Fruit fly (Drosophila melanogaster) whole organism: ENCODE results near the gene unc-119.

Experiments
- CG8478 ChIP-seq: fragments of >200 bp; optimal IDR thresholded peaks from 2 replicates; lab custom pipeline; 2018; ENCODE audit warnings: inconsistent platforms
- Dll ChIP-seq: fragments of >200 bp; optimal IDR thresholded peaks from 2 replicates; lab custom pipeline; 2017
- EcR ChIP-seq, 2 experiments: fragments of >200 bp; optimal IDR thresholded peaks; 2 replicates each; lab custom pipeline; 2017; ENCODE audit warnings: missing biosample characterization in 2 of 2, missing genetic modification characterization in 2 of 2, missing genetic modification reagents in 2 of 2
- pan ChIP-seq: fragments of >200 bp; optimal IDR thresholded peaks from 2 replicates; lab custom pipeline; 2017
- psq ChIP-seq: fragments of >200 bp; optimal IDR thresholded peaks from 2 replicates; lab custom pipeline; 2017
- usp ChIP-seq: fragments of >200 bp; optimal IDR thresholded peaks from 2 replicates; lab custom pipeline; 2017; ENCODE audit warnings: missing biosample characterization, missing genetic modification characterization, mixed read lengths

unc-119 gene

DNA sequence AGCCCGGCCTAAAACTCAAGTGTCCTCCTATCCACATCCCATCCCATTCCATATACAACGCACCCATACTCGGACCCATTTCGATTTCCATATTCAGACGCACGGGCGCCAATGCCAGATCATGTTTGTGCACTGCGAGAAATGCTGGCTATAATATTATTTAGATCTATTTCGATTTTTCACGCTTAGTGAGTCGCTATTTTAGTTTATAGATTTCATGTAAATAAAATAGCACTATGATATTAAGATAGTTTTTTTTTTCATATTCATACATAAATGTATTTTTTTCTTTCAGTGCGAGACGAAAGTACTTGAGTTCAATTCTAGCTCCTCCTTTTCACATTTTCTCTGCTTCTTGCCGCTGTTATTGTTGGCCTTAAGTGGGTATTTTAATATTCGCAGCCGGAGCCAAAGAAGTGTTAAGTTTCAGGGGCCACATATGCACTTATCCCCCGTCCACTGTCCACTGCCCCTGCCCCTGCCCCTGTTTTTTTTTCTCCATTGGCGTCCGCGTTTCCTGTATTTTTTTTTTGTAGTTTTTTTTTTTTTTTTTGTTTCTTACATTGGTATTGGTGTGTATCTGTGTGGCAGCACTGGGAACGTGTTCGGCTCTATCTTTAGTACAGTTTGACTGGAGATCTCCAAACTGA, 877 bp upstream of the unc-119 start:
- TF ChIP-seq psq (lab: Kevin White, UChicago) (no peak), usp (GFP tag; lab: Kevin White, UChicago) (no peak), Dll (lab: Kevin White, UChicago) (no peak), CG8478 (lab: Kevin White, UChicago) (no peak), EcR (GFP tag; optimal IDR thresholded peaks at IDR 0.05; lab: Kevin White, UChicago) (no peak), pan (lab: Kevin White, UChicago) (no peak)

DNA sequence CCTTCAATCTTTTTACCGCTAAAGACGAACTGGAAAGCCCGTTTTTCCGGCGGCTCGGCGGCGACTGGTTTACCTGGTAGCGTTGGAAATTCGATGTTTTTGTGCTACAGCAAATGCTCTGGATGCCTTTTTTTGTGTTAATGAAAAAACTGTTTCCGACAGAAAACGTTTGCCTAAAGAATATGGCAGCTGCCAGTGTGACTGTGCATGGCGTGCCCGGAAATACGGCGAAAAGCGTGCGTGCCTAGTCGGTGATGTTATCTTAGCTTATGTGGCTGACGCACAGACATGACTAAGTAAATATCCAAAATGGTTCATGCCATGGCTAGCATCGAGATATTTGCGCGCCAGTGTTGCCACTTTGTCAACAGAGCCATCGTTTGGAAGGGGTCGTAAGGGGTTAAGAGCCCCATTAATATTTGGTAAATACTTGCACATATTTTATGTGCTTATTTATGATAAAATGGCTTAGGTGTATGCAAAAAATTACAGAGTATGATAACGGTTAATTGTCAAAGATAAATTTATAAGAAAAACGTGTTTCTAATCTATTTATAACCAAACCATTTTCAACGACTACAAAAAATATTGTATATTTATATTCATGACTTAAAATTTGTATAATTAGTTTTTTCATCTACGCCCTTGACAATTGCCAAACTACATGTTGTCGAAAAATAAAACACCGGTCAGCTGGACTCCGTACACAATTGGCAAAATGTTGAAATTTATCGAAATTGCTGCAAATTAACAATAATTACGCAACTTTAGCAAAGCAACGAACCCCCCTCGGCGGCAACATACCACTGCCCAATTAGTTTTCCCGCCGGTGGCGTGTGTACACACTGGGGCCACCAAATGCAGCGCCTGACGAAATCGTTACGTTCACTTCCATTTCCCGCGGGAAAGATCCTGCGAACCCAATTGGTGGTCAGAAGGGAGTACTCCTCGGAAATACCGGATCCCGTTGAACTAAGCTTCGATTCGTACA, 4.8 kb downstream of the unc-119 start, which contains the start of gene CG2059:
Gene CG2059, plus strand, starts transcription at position 364 of the 991 bp plus-strand sequence.
- TF ChIP-seq EcR (GFP tag; optimal IDR thresholded peaks at IDR 0.05; lab: Kevin White, UChicago) (no peak), Dll (lab: Kevin White, UChicago) (no peak), pan (lab: Kevin White, UChicago) (no peak), CG8478 (lab: Kevin White, UChicago) (no peak), usp (GFP tag; lab: Kevin White, UChicago) (no peak), psq (lab: Kevin White, UChicago) (no peak)

- no peak for TF ChIP-seq EcR (GFP tag; optimal IDR thresholded peaks at IDR 0.05; lab: Kevin White, UChicago)
- TF ChIP-seq Dll (lab: Kevin White, UChicago), result no peak
- TF ChIP-seq usp (GFP tag; lab: Kevin White, UChicago), result no peak
- no peak for TF ChIP-seq pan (lab: Kevin White, UChicago)
- TF ChIP-seq CG8478 (lab: Kevin White, UChicago), result no peak
- no peak for TF ChIP-seq psq (lab: Kevin White, UChicago)
Observed at dm6 chrX:7285410-7285809, 5.7 kb downstream of the unc-119 start.

DNA sequence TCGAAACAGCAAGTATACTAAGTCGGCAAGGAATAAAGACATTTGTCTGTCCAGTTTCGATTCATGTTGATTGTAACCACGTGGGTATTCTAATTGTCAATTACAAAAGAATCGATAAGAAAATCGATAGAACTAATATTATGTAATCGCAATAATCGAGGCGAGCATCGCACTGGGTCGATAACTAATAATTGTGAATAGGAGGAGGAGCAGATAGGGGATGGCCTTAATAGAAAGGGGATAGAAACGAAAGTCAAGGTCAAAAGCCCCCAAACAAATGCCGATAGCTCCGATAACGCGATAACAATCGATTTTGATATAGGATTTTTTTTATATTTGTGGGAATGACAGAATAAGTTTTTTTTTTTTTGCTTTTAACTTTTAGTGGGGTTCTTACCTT, 6.1 kb downstream of the unc-119 start:
- no peak for TF ChIP-seq CG8478 (lab: Kevin White, UChicago)
- TF ChIP-seq pan (lab: Kevin White, UChicago), result no peak
- no peak for TF ChIP-seq Dll (lab: Kevin White, UChicago)
- no peak for TF ChIP-seq EcR (GFP tag; optimal IDR thresholded peaks at IDR 0.05; lab: Kevin White, UChicago)
- no peak for TF ChIP-seq psq (lab: Kevin White, UChicago)
- TF ChIP-seq usp (GFP tag; lab: Kevin White, UChicago), result no peak

DNA sequence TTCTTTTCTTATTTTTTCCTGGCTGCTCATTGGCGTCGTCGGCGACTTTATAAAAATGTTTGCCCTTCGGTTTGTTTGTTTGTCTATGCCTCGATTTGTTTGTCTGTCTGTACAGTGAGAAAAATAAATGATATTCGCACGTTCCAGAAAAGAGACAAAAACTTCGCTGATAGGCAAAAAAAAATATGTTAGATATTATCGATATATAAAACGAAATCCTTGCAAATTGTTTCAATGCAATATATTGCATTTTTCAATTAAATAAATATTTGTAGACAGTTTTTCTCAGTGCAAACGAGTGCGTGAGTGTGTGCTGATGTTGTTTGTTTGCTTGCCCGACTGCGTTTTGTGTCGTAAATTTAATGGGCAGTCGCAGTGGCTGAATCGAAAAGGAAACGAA, 14.1 kb downstream of the unc-119 start:
- TF ChIP-seq CG8478 (lab: Kevin White, UChicago) (no peak), pan (lab: Kevin White, UChicago) (no peak), EcR (GFP tag; optimal IDR thresholded peaks at IDR 0.05; lab: Kevin White, UChicago) (no peak), Dll (lab: Kevin White, UChicago) (no peak), psq (lab: Kevin White, UChicago) (no peak), usp (GFP tag; lab: Kevin White, UChicago) (no peak)

- TF ChIP-seq Dll (lab: Kevin White, UChicago), result no peak
- TF ChIP-seq usp (GFP tag; lab: Kevin White, UChicago), result no peak
- no peak for TF ChIP-seq psq (lab: Kevin White, UChicago)
- TF ChIP-seq CG8478 (lab: Kevin White, UChicago), result no peak
- TF ChIP-seq pan (lab: Kevin White, UChicago), result peak; percentile 52
- TF ChIP-seq EcR (GFP tag; optimal IDR thresholded peaks at IDR 0.05; lab: Kevin White, UChicago), result no peak
Observed at dm6 chrX:7271376-7272015, 19.6 kb downstream of the unc-119 start.

dm6 chrX:7266604-7267003, 24.5 kb downstream of the unc-119 start, which contains the start of gene CG1958:
CG1958 (plus strand) TSS chrX:7266904.
- TF ChIP-seq Dll (lab: Kevin White, UChicago) (no peak), pan (lab: Kevin White, UChicago) (no peak), CG8478 (lab: Kevin White, UChicago) (no peak), usp (GFP tag; lab: Kevin White, UChicago) (no peak), EcR (GFP tag; optimal IDR thresholded peaks at IDR 0.05; lab: Kevin White, UChicago) (no peak), psq (lab: Kevin White, UChicago) (no peak)

- TF ChIP-seq EcR (GFP tag; optimal IDR thresholded peaks at IDR 0.05; lab: Kevin White, UChicago) (no peak), usp (GFP tag; lab: Kevin White, UChicago) (no peak), psq (lab: Kevin White, UChicago) (no peak), Dll (lab: Kevin White, UChicago) (no peak), CG8478 (lab: Kevin White, UChicago) (no peak), pan (lab: Kevin White, UChicago) (no peak)
Observed at dm6 chrX:7255153-7255552, 35.9 kb downstream of the unc-119 start.

- no peak for TF ChIP-seq pan (lab: Kevin White, UChicago)
- no peak for TF ChIP-seq usp (GFP tag; lab: Kevin White, UChicago)
- TF ChIP-seq CG8478 (lab: Kevin White, UChicago), result no peak
- TF ChIP-seq Dll (lab: Kevin White, UChicago), result no peak
- TF ChIP-seq psq (lab: Kevin White, UChicago), result no peak
- no peak for TF ChIP-seq EcR (GFP tag; optimal IDR thresholded peaks at IDR 0.05; lab: Kevin White, UChicago)
Observed at dm6 chrX:7252468-7252867, 38.6 kb downstream of the unc-119 start.

dm6 chrX:7246070-7246469, 45.0 kb downstream of the unc-119 start:
- TF ChIP-seq EcR (GFP tag; optimal IDR thresholded peaks at IDR 0.05; lab: Kevin White, UChicago), result no peak
- no peak for TF ChIP-seq usp (GFP tag; lab: Kevin White, UChicago)
